Worm (Caenorhabditis elegans) whole organism, L1 larva: ENCODE data around the gene cyp-14A4.

Experiments
- C04F5.9 ChIP-seq: sonication (generic microtip); optimal IDR thresholded peaks from 2 replicates; lab custom pipeline; 2016; ENCODE audit warnings: missing genetic modification characterization, missing compliant biosample characterization
- C16A3.4 ChIP-seq: fragments of 150-350 bp; optimal IDR thresholded peaks from 2 replicates; lab custom pipeline; 2014; ENCODE audit warnings: missing biosample characterization, missing genetic modification characterization
- C34B4.2 ChIP-seq: sonication (generic microtip); optimal IDR thresholded peaks from 2 replicates; lab custom pipeline; 2017; ENCODE audit warnings: mild to moderate bottlenecking, missing genetic modification characterization, missing compliant biosample characterization
- F16B12.6 ChIP-seq: fragments of 150-350 bp; optimal IDR thresholded peaks from 2 replicates; lab custom pipeline; 2014; ENCODE audit warnings: missing biosample characterization, missing genetic modification characterization
- Y116A8C.19 ChIP-seq: sonication (generic microtip); optimal IDR thresholded peaks from 2 replicates; lab custom pipeline; 2016; ENCODE audit warnings: missing compliant biosample characterization, missing genetic modification characterization, borderline replicate concordance
- aha-1 ChIP-seq: fragments of 150-350 bp; optimal IDR thresholded peaks from 2 replicates; lab custom pipeline; 2014; ENCODE audit warnings: missing biosample characterization, missing genetic modification characterization
- alr-1 ChIP-seq: fragments of 200-800 bp; sonication (Bioruptor generic); optimal IDR thresholded peaks from 2 replicates; lab custom pipeline; 2018; ENCODE audit warnings: borderline replicate concordance, mild to moderate bottlenecking, missing genetic modification characterization, missing compliant biosample characterization
- ama-1 ChIP-seq: fragments of 150-350 bp; optimal IDR thresholded peaks from 2 replicates; lab custom pipeline; 2014
- ceh-63 ChIP-seq: fragments of 200-800 bp; sonication (Bioruptor generic); optimal IDR thresholded peaks from 2 replicates; lab custom pipeline; 2018; ENCODE audit warnings: mild to moderate bottlenecking, missing genetic modification characterization, missing compliant biosample characterization
- ceh-82 ChIP-seq, 3 experiments: fragments of 150-350 bp in 1 of 3; sonication (generic microtip) in 2 of 3; optimal IDR thresholded peaks; 2 replicates each; lab custom pipeline; 2014 to 2017; ENCODE audit warnings: missing biosample characterization in 3 of 3, missing genetic modification characterization in 3 of 3
- dsc-1 ChIP-seq: sonication (generic microtip); optimal IDR thresholded peaks from 2 replicates; lab custom pipeline; 2016; ENCODE audit warnings: mild to moderate bottlenecking, missing genetic modification characterization, missing compliant biosample characterization
- efl-1 ChIP-seq, 4 experiments: fragments of 150-350 bp; optimal IDR thresholded peaks in 3 of 4; peaks in 1 of 4; 1 replicate in 1 of 4; 2 replicates in 3 of 4; lab custom pipeline; 2014; ENCODE audit warnings: missing biosample characterization in 2 of 4, missing genetic modification characterization in 2 of 4, missing genetic modification reagents in 2 of 4
- efl-3 ChIP-seq: fragments of 200-800 bp; sonication (Bioruptor generic); optimal IDR thresholded peaks from 2 replicates; lab custom pipeline; 2018; ENCODE audit warnings: mild to moderate bottlenecking, missing genetic modification characterization, missing compliant biosample characterization
- elt-2 ChIP-seq: sonication (generic microtip); optimal IDR thresholded peaks from 2 replicates; lab custom pipeline; 2016; ENCODE audit warnings: missing genetic modification characterization, mild to moderate bottlenecking, inconsistent platforms, missing compliant biosample characterization, missing genetic modification reagents
- elt-3 ChIP-seq, 6 experiments: fragments of 150-350 bp in 1 of 6; sonication (generic microtip); optimal IDR thresholded peaks; 2 replicates each; lab custom pipeline; 2017 to 2018; ENCODE audit warnings: missing biosample characterization in 6 of 6, missing genetic modification characterization in 6 of 6, inconsistent platforms in 1 of 6
- ets-5 ChIP-seq: fragments of 200-800 bp; sonication (Bioruptor generic); IDR thresholded peaks from 2 replicates; pipeline ENCODE4 v1.3.6; 2022; ENCODE audit warnings: missing genetic modification characterization, missing compliant biosample characterization
- fkh-10 ChIP-seq: sonication (generic microtip); optimal IDR thresholded peaks from 2 replicates; lab custom pipeline; 2017; ENCODE audit warnings: missing biosample characterization, missing genetic modification reagents, missing genetic modification characterization
- fkh-4 ChIP-seq: sonication (generic microtip); optimal IDR thresholded peaks from 2 replicates; lab custom pipeline; 2016; ENCODE audit warnings: missing compliant biosample characterization, missing genetic modification characterization, borderline replicate concordance
- fkh-8 ChIP-seq: sonication (generic microtip); optimal IDR thresholded peaks from 2 replicates; lab custom pipeline; 2016; ENCODE audit warnings: mild to moderate bottlenecking, missing genetic modification characterization, missing compliant biosample characterization
- fos-1 ChIP-seq: fragments of 150-350 bp; optimal IDR thresholded peaks from 2 replicates; lab custom pipeline; 2014; ENCODE audit warnings: missing biosample characterization, missing genetic modification characterization
- hlh-17 ChIP-seq: fragments of 200-800 bp; sonication (Bioruptor generic); optimal IDR thresholded peaks from 2 replicates; lab custom pipeline; 2018; ENCODE audit warnings: missing genetic modification characterization, mild to moderate bottlenecking, missing compliant biosample characterization, moderate library complexity, borderline replicate concordance
- hlh-4 ChIP-seq: sonication (generic microtip); optimal IDR thresholded peaks from 2 replicates; lab custom pipeline; 2016; ENCODE audit warnings: mild to moderate bottlenecking, missing genetic modification characterization, missing compliant biosample characterization
- hpl-2 ChIP-seq: fragments of 150-350 bp; optimal IDR thresholded peaks from 2 replicates; lab custom pipeline; 2014; ENCODE audit warnings: missing biosample characterization, missing genetic modification reagents, missing genetic modification characterization
- jun-1 ChIP-seq: fragments of 150-350 bp; optimal IDR thresholded peaks from 2 replicates; lab custom pipeline; 2014; ENCODE audit warnings: missing biosample characterization, missing genetic modification reagents, missing genetic modification characterization
- lin-13 ChIP-seq: fragments of 150-350 bp; optimal IDR thresholded peaks from 2 replicates; lab custom pipeline; 2014; ENCODE audit warnings: missing biosample characterization, missing genetic modification reagents, missing genetic modification characterization
- lin-15B ChIP-seq: fragments of 150-350 bp; sonication (generic microtip); optimal IDR thresholded peaks from 3 replicates; lab custom pipeline; 2014; ENCODE audit warnings: missing biosample characterization, missing genetic modification characterization
- lin-39 ChIP-seq: fragments of 150-350 bp; optimal IDR thresholded peaks from 2 replicates; lab custom pipeline; 2014; ENCODE audit warnings: missing biosample characterization, missing genetic modification reagents, missing genetic modification characterization
- lir-3 ChIP-seq: sonication (generic microtip); optimal IDR thresholded peaks from 2 replicates; lab custom pipeline; 2016; ENCODE audit warnings: mild to moderate bottlenecking, missing genetic modification characterization, moderate library complexity, missing compliant biosample characterization; ENCODE audit not compliant: poor library complexity
- mef-2 ChIP-seq: fragments of 150-350 bp; optimal IDR thresholded peaks from 2 replicates; lab custom pipeline; 2014; ENCODE audit warnings: missing biosample characterization, missing genetic modification characterization
- mep-1 ChIP-seq: fragments of 150-350 bp; optimal IDR thresholded peaks from 2 replicates; lab custom pipeline; 2014; ENCODE audit warnings: missing biosample characterization, missing genetic modification characterization
- nhr-11 ChIP-seq: fragments of 150-350 bp; optimal IDR thresholded peaks from 2 replicates; lab custom pipeline; 2014; ENCODE audit warnings: missing biosample characterization, missing genetic modification characterization
- nhr-19 ChIP-seq: fragments of 200-800 bp; sonication (Bioruptor generic); conservative IDR thresholded peaks from 2 replicates; pipeline ENCODE4 v1.3.6; 2022; ENCODE audit warnings: missing genetic modification characterization, missing compliant biosample characterization
- nhr-20 ChIP-seq: sonication (generic microtip); optimal IDR thresholded peaks from 2 replicates; lab custom pipeline; 2016; ENCODE audit warnings: mild to moderate bottlenecking, missing genetic modification characterization, missing compliant biosample characterization
- nhr-28 ChIP-seq: fragments of 150-350 bp; optimal IDR thresholded peaks from 2 replicates; lab custom pipeline; 2014; ENCODE audit warnings: missing biosample characterization, missing genetic modification characterization
- nhr-47 ChIP-seq: sonication (generic microtip); optimal IDR thresholded peaks from 2 replicates; lab custom pipeline; 2016; ENCODE audit warnings: mild to moderate bottlenecking, missing genetic modification characterization, moderate library complexity, missing compliant biosample characterization
- nhr-71 ChIP-seq: sonication (generic microtip); optimal IDR thresholded peaks from 2 replicates; lab custom pipeline; 2016; ENCODE audit warnings: mild to moderate bottlenecking, missing genetic modification characterization, moderate library complexity, missing compliant biosample characterization
- nhr-76 ChIP-seq: sonication (generic microtip); optimal IDR thresholded peaks from 2 replicates; lab custom pipeline; 2017; ENCODE audit warnings: missing biosample characterization, missing genetic modification characterization
- nhr-77 ChIP-seq: fragments of 150-350 bp; optimal IDR thresholded peaks from 2 replicates; lab custom pipeline; 2014; ENCODE audit warnings: missing biosample characterization, missing genetic modification characterization
- nhr-84 ChIP-seq: sonication (generic microtip); optimal IDR thresholded peaks from 2 replicates; lab custom pipeline; 2017; ENCODE audit warnings: missing biosample characterization, missing genetic modification characterization
- pag-3 ChIP-seq: sonication (generic microtip); optimal IDR thresholded peaks from 2 replicates; lab custom pipeline; 2017; ENCODE audit warnings: missing genetic modification characterization, mild to moderate bottlenecking, missing compliant biosample characterization, antibody characterized with exemption, borderline replicate concordance; ENCODE audit not compliant: insufficient read depth
- pqm-1 ChIP-seq: sonication (generic microtip); optimal IDR thresholded peaks from 3 replicates; lab custom pipeline; 2017; ENCODE audit warnings: missing biosample characterization, missing genetic modification characterization
- skn-1 ChIP-seq: fragments of 150-350 bp; optimal IDR thresholded peaks from 2 replicates; lab custom pipeline; 2014; ENCODE audit warnings: missing biosample characterization, missing genetic modification characterization
- snu-23 ChIP-seq: sonication (generic microtip); optimal IDR thresholded peaks from 2 replicates; lab custom pipeline; 2016; ENCODE audit warnings: missing genetic modification characterization, missing compliant biosample characterization
- sptf-1 ChIP-seq: fragments of 150-350 bp; optimal IDR thresholded peaks from 2 replicates; lab custom pipeline; 2014; ENCODE audit warnings: missing biosample characterization, missing genetic modification characterization
- sup-37 ChIP-seq: fragments of 200-800 bp; sonication (Bioruptor generic); optimal IDR thresholded peaks from 2 replicates; lab custom pipeline; 2018; ENCODE audit warnings: mild to moderate bottlenecking, missing genetic modification characterization, missing compliant biosample characterization
- tlp-1 ChIP-seq: fragments of 150-350 bp; optimal IDR thresholded peaks from 2 replicates; lab custom pipeline; 2014; ENCODE audit warnings: missing biosample characterization, missing genetic modification characterization
- unc-130 ChIP-seq: fragments of 150-350 bp; optimal IDR thresholded peaks from 2 replicates; lab custom pipeline; 2017; ENCODE audit warnings: missing biosample characterization, missing genetic modification characterization, inconsistent platforms
- unc-30 ChIP-seq: sonication (generic microtip); optimal IDR thresholded peaks from 2 replicates; lab custom pipeline; 2017; ENCODE audit warnings: missing biosample characterization, missing genetic modification characterization
- unc-62 ChIP-seq: fragments of 150-350 bp; optimal IDR thresholded peaks from 2 replicates; lab custom pipeline; 2014; ENCODE audit warnings: missing biosample characterization, missing genetic modification reagents, missing genetic modification characterization
- unc-86 ChIP-seq: sonication (generic microtip); optimal IDR thresholded peaks from 2 replicates; lab custom pipeline; 2016; ENCODE audit warnings: missing genetic modification characterization, missing compliant biosample characterization
- vab-15 ChIP-seq: sonication (generic microtip); optimal IDR thresholded peaks from 2 replicates; lab custom pipeline; 2017; ENCODE audit warnings: missing genotype, mild to moderate bottlenecking, missing genetic modification characterization, missing compliant biosample characterization
- xbp-1 ChIP-seq: sonication (generic microtip); optimal IDR thresholded peaks from 2 replicates; lab custom pipeline; 2016; ENCODE audit warnings: missing genetic modification characterization, missing compliant biosample characterization
- zag-1 ChIP-seq: fragments of 150-350 bp; optimal IDR thresholded peaks from 2 replicates; lab custom pipeline; 2014; ENCODE audit warnings: missing biosample characterization, missing genetic modification characterization
- ztf-4 ChIP-seq: fragments of 150-350 bp; optimal IDR thresholded peaks from 2 replicates; lab custom pipeline; 2014; ENCODE audit warnings: missing biosample characterization, missing genetic modification characterization

cyp-14A4 gene

DNA sequence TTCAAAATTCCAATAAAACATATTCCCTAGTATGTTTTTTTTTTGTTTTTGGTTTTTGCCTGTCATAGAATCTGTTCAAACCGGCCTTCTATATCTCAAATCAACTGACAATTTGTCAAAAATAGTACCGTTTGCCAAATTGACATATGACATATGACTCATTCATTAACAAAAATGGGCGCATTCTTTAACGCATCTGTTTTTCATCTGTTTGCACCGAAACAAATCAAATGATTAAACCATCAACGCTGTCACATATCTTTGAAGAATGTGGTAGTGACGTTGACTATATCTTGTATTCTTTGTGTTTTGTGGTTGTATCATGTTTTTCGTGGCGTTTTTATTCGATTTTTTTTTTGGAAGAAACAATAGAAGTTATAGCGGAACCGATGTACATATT, 31.1 kb upstream of the cyp-14A4 start:
- TF ChIP-seq alr-1: no peak
- no peak for TF ChIP-seq dsc-1 (tag; lab: Kevin White, UChicago)
- peak in 1 of 6 experiments; percentile 87 for TF ChIP-seq elt-3 (tag; optimal IDR thresholded peaks at IDR 0.05; lab: Kevin White, UChicago)
- TF ChIP-seq nhr-28 (tag; lab: Kevin White, UChicago): no peak
- no peak for TF ChIP-seq F16B12.6
- no peak for TF ChIP-seq nhr-77
- TF ChIP-seq Y116A8C.19: no peak
- no peak for TF ChIP-seq jun-1 (tag; lab: Kevin White, UChicago)
- no peak for TF ChIP-seq nhr-11 (tag; lab: Kevin White, UChicago)
- peak; percentile 75 for TF ChIP-seq nhr-71
- peak; percentile 43 for TF ChIP-seq mep-1 (tag; lab: Kevin White, UChicago)
- peak; percentile 7 for TF ChIP-seq snu-23 (GFP tag; lab: Kevin White, UChicago)
- no peak for TF ChIP-seq ceh-82 (tag; optimal IDR thresholded peaks at IDR 0.05; lab: Kevin White, UChicago)
- no peak for TF ChIP-seq efl-3
- TF ChIP-seq unc-62 (GFP tag; lab: Kevin White, UChicago): no peak
- TF ChIP-seq nhr-19: peak; percentile 28
- no peak for TF ChIP-seq fkh-8 (tag; lab: Kevin White, UChicago)
- no peak for TF ChIP-seq pqm-1
- TF ChIP-seq ets-5 (GFP tag; lab: Robert Waterston, UW): no peak
- TF ChIP-seq fkh-4 (tag; lab: Kevin White, UChicago): no peak
- TF ChIP-seq C34B4.2 (tag; lab: Kevin White, UChicago): no peak
- TF ChIP-seq nhr-84 (tag; lab: Kevin White, UChicago): no peak
- no peak for TF ChIP-seq lin-39 (tag; lab: Kevin White, UChicago)
- TF ChIP-seq sptf-1 (tag; lab: Kevin White, UChicago): no peak
- TF ChIP-seq lir-3 (tag; lab: Kevin White, UChicago): no peak
- TF ChIP-seq unc-30 (tag; lab: Kevin White, UChicago): no peak
- no peak for TF ChIP-seq ama-1
- no peak for TF ChIP-seq pag-3 (tag; lab: Kevin White, UChicago)
- peak; percentile 46 for TF ChIP-seq vab-15 (tag; lab: Kevin White, UChicago)
- TF ChIP-seq ceh-63 (GFP tag; lab: Kevin White, UChicago): no peak
- no peak for TF ChIP-seq mef-2 (tag; lab: Kevin White, UChicago)
- TF ChIP-seq fos-1 (tag; lab: Kevin White, UChicago): no peak
- no peak for TF ChIP-seq hlh-4 (tag; lab: Kevin White, UChicago)
- TF ChIP-seq unc-86 (tag; lab: Kevin White, UChicago): no peak
- TF ChIP-seq hlh-17 (GFP tag; lab: Kevin White, UChicago): no peak
- no peak for TF ChIP-seq tlp-1
- TF ChIP-seq lin-13 (GFP tag; lab: Kevin White, UChicago): no peak
- peak; percentile 28 for TF ChIP-seq unc-130 (tag; lab: Kevin White, UChicago)
- no peak for TF ChIP-seq efl-1 (optimal IDR thresholded peaks at IDR 0.05; lab: Kevin White, UChicago)
- no peak for TF ChIP-seq efl-1 (GFP tag; optimal IDR thresholded peaks at IDR 0.05 in 1 of 2; lab: Kevin White, UChicago)
- TF ChIP-seq elt-2 (tag; lab: Kevin White, UChicago): no peak
- no peak for TF ChIP-seq aha-1
- TF ChIP-seq ztf-4: no peak
- TF ChIP-seq C04F5.9 (tag; lab: Kevin White, UChicago): no peak
- TF ChIP-seq hpl-2: no peak
- TF ChIP-seq xbp-1 (tag; lab: Kevin White, UChicago): no peak
- no peak for TF ChIP-seq nhr-47 (tag; lab: Kevin White, UChicago)
- no peak for TF ChIP-seq C16A3.4 (tag; lab: Kevin White, UChicago)
- TF ChIP-seq skn-1 (tag; lab: Kevin White, UChicago): no peak
- no peak for TF ChIP-seq nhr-76 (tag; lab: Kevin White, UChicago)
- TF ChIP-seq lin-15B (tag; lab: Kevin White, UChicago): no peak
- peak; percentile 55 for TF ChIP-seq nhr-20
- TF ChIP-seq sup-37 (GFP tag; lab: Kevin White, UChicago): no peak
- no peak for TF ChIP-seq zag-1
- TF ChIP-seq fkh-10 (GFP tag; lab: Kevin White, UChicago): no peak
